Fruit fly (Drosophila melanogaster): ENCODE data around the gene MnM.

DNA sequence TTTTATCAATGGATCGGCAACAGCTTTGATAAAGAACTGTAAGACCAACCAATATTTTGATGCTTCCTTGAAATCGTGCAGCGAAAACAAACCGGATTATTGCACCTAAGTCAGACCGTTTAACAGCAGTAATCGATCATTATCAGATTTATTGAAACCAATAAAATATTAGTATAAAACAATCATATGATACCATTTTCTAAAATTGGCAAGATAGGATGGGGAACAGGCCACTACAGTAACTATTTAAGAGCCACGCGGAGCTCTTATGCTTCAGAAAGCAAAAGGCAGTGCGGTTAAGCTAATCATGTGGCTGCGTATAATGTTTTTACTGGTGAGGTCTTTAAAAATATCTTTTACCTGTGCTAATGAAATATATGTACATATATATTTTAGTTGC, 8.0 kb upstream of the MnM start, which contains the start of gene CG32284:
- TF ChIP-seq Hr78 (GFP tag; optimal IDR thresholded peaks at IDR 0.05) (no peak), brk (GFP tag; optimal IDR thresholded peaks at IDR 0.05) (no peak)
